Fruit fly (Drosophila melanogaster) Kc167 (cell line): ENCODE results near the gene Bx.

Experiments
- Sin3A ChIP-seq: fragments of >200 bp; optimal IDR thresholded peaks from 2 replicates; lab custom pipeline; 2018; ENCODE audit warnings: missing external identifiers
- h ChIP-seq: fragments of >200 bp; optimal IDR thresholded peaks from 3 replicates; lab custom pipeline; 2018; ENCODE audit warnings: missing external identifiers
- insv ChIP-seq: fragments of >200 bp; optimal IDR thresholded peaks from 3 replicates; lab custom pipeline; 2018; ENCODE audit warnings: missing external identifiers

dm6 chrX:18504948-18505597 is 10.2 kb upstream of the Bx start, which contains the start of gene Wnt5:
- no peak for TF ChIP-seq Sin3A (lab: Kevin White, UChicago)
- no peak for TF ChIP-seq h (lab: Kevin White, UChicago)
- TF ChIP-seq insv (lab: Kevin White, UChicago): no peak
